Fruit fly (Drosophila melanogaster) whole organism, embryonic: ENCODE results near the gene foi.
A peak's percentile ranks its signal among the peaks of the same experiment; 100 is the strongest.

ENCODE experiments used
- Awh ChIP-seq: fragments of 200-800 bp; sonication (Bioruptor generic); IDR thresholded peaks from 2 replicates; pipeline ENCODE4, ENCODE4 v1.3.6; 2022; ENCODE audit warnings: missing biosample characterization, missing genetic modification characterization
- Blimp-1 ChIP-seq: fragments of 200-800 bp; sonication (Bioruptor generic); optimal IDR thresholded peaks from 3 replicates; lab custom pipeline; 2018; ENCODE audit warnings: missing biosample characterization, missing genetic modification characterization, mild to moderate bottlenecking, moderate library complexity, missing genetic modification reagents
- Bteb2 ChIP-seq: fragments of 200-800 bp; sonication (Bioruptor generic); optimal IDR thresholded peaks from 2 replicates; lab custom pipeline; 2016; ENCODE audit warnings: missing biosample characterization, missing genetic modification characterization
- CG10431 ChIP-seq: fragments of 200-800 bp; sonication (Bioruptor generic); optimal IDR thresholded peaks from 3 replicates; lab custom pipeline; 2018; ENCODE audit warnings: missing biosample characterization, mild to moderate bottlenecking, missing genetic modification characterization
- CG11085 ChIP-seq: fragments of 200-800 bp; sonication (Bioruptor generic); IDR thresholded peaks from 2 replicates; pipeline ENCODE4 v1.3.6; 2022; ENCODE audit warnings: missing biosample characterization, missing genetic modification characterization
- CG12219 ChIP-seq: fragments of 200-800 bp; sonication (Bioruptor generic); optimal IDR thresholded peaks from 3 replicates; lab custom pipeline; 2018; ENCODE audit warnings: missing biosample characterization, mild to moderate bottlenecking, missing genetic modification characterization
- CG13624 ChIP-seq: fragments of 200-800 bp; sonication (Bioruptor generic); optimal IDR thresholded peaks from 2 replicates; lab custom pipeline; 2016; ENCODE audit warnings: missing biosample characterization, missing genetic modification characterization
- CG15479 ChIP-seq: fragments of 200-800 bp; sonication (Bioruptor generic); optimal IDR thresholded peaks from 3 replicates; lab custom pipeline; 2019; ENCODE audit warnings: missing biosample characterization, mild to moderate bottlenecking, missing genetic modification characterization, moderate library complexity
- CG15514 ChIP-seq: fragments of 200-800 bp; sonication (Bioruptor generic); optimal IDR thresholded peaks from 3 replicates; lab custom pipeline; 2017; ENCODE audit warnings: missing biosample characterization, missing genetic modification characterization, mild to moderate bottlenecking, moderate library complexity, missing genetic modification reagents
- CG3163 ChIP-seq: fragments of 200-800 bp; sonication (Bioruptor generic); optimal IDR thresholded peaks from 3 replicates; lab custom pipeline; 2016; ENCODE audit warnings: missing biosample characterization, missing genetic modification characterization
- CG32532 ChIP-seq: fragments of 200-800 bp; sonication (Bioruptor generic); IDR thresholded peaks from 2 replicates; pipeline ENCODE4 v1.3.6; 2022; ENCODE audit warnings: missing biosample characterization, missing genetic modification characterization
- CG33213 ChIP-seq: fragments of 200-800 bp; sonication (Bioruptor generic); optimal IDR thresholded peaks from 3 replicates; lab custom pipeline; 2016; ENCODE audit warnings: missing biosample characterization, missing genetic modification characterization
- CG34376 ChIP-seq: fragments of 200-800 bp; sonication (Bioruptor generic); optimal IDR thresholded peaks from 2 replicates; lab custom pipeline; 2018; ENCODE audit warnings: missing biosample characterization, mild to moderate bottlenecking, missing genetic modification characterization
- CG3726 ChIP-seq: fragments of 200-800 bp; sonication (Bioruptor generic); IDR thresholded peaks from 3 replicates; pipeline ENCODE4, ENCODE4 v1.3.6; 2022; ENCODE audit warnings: missing biosample characterization, missing genetic modification characterization
- CG4328 ChIP-seq: fragments of 200-800 bp; sonication (Bioruptor generic); optimal IDR thresholded peaks from 3 replicates; lab custom pipeline; 2017; ENCODE audit warnings: missing biosample characterization, missing genetic modification reagents, missing genetic modification characterization
- CG7372 ChIP-seq: fragments of 200-800 bp; sonication (Bioruptor generic); IDR thresholded peaks from 2 replicates; pipeline ENCODE4 v1.3.6; 2022; ENCODE audit warnings: missing biosample characterization, missing genetic modification characterization
- CG7556 ChIP-seq: fragments of 200-800 bp; sonication (Bioruptor generic); optimal IDR thresholded peaks from 2 replicates; lab custom pipeline; 2017; ENCODE audit warnings: missing biosample characterization, mild to moderate bottlenecking, missing genetic modification characterization
- CG8281 ChIP-seq: fragments of 200-800 bp; sonication (Bioruptor generic); optimal IDR thresholded peaks from 2 replicates; lab custom pipeline; 2018; ENCODE audit warnings: missing biosample characterization, mild to moderate bottlenecking, missing genetic modification characterization, moderate library complexity
- CG8359 ChIP-seq: fragments of 200-800 bp; sonication (Bioruptor generic); optimal IDR thresholded peaks from 2 replicates; lab custom pipeline; 2017; ENCODE audit warnings: missing biosample characterization, mild to moderate bottlenecking, missing genetic modification characterization, borderline replicate concordance
- CrebB ChIP-seq: fragments of 200-800 bp; sonication (Bioruptor generic); optimal IDR thresholded peaks from 3 replicates; lab custom pipeline; 2018; ENCODE audit warnings: missing biosample characterization, mild to moderate bottlenecking, missing genetic modification characterization
- D19A ChIP-seq: fragments of 200-800 bp; optimal IDR thresholded peaks from 3 replicates; lab custom pipeline; 2019; ENCODE audit warnings: missing biosample characterization, mild to moderate bottlenecking, missing genetic modification characterization, moderate library complexity
- Fer1 ChIP-seq: fragments of 200-800 bp; sonication (Bioruptor generic); optimal IDR thresholded peaks from 2 replicates; lab custom pipeline; 2017; ENCODE audit warnings: missing biosample characterization, mild to moderate bottlenecking, missing genetic modification characterization
- Fer3 ChIP-seq: fragments of 200-800 bp; sonication (Bioruptor generic); optimal IDR thresholded peaks from 2 replicates; lab custom pipeline; 2018; ENCODE audit warnings: missing biosample characterization, mild to moderate bottlenecking, missing genetic modification characterization, moderate library complexity
- H2.0 ChIP-seq: fragments of 200-800 bp; sonication (Bioruptor generic); IDR thresholded peaks from 2 replicates; pipeline ENCODE4 v1.3.6; 2022; ENCODE audit warnings: missing biosample characterization, missing genetic modification characterization
- Lpt ChIP-seq: fragments of >200 bp; optimal IDR thresholded peaks from 2 replicates; lab custom pipeline; 2018; ENCODE audit warnings: missing biosample characterization, missing genetic modification characterization
- Myb ChIP-seq: fragments of 200-800 bp; sonication (Bioruptor generic); optimal IDR thresholded peaks from 2 replicates; lab custom pipeline; 2016; ENCODE audit warnings: missing biosample characterization, missing genetic modification characterization
- NfI ChIP-seq: fragments of 200-800 bp; sonication (Bioruptor generic); optimal IDR thresholded peaks from 3 replicates; lab custom pipeline; 2018; ENCODE audit warnings: missing biosample characterization, mild to moderate bottlenecking, missing genetic modification characterization, moderate library complexity
- Sry-δ ChIP-seq: fragments of 200-800 bp; sonication (Bioruptor generic); optimal IDR thresholded peaks from 2 replicates; lab custom pipeline; 2016; ENCODE audit warnings: missing biosample characterization, missing genetic modification characterization
- ac ChIP-seq: fragments of 200-800 bp; sonication (Bioruptor generic); optimal IDR thresholded peaks from 3 replicates; lab custom pipeline; 2017; ENCODE audit warnings: missing biosample characterization, mild to moderate bottlenecking, missing genetic modification characterization
- bowl ChIP-seq: fragments of 200-800 bp; sonication (Bioruptor generic); IDR thresholded peaks from 2 replicates; pipeline ENCODE4 v1.3.6; 2022; ENCODE audit warnings: missing biosample characterization, missing genetic modification characterization
- cas ChIP-seq: fragments of 200-800 bp; sonication (Bioruptor generic); IDR thresholded peaks from 2 replicates; pipeline ENCODE4 v1.3.6; 2022; ENCODE audit warnings: missing biosample characterization, missing genetic modification characterization
- dan ChIP-seq: fragments of 200-800 bp; sonication (Bioruptor generic); IDR thresholded peaks from 2 replicates; pipeline ENCODE4 v1.3.6; 2022; ENCODE audit warnings: missing biosample characterization, missing genetic modification characterization
- disco-r ChIP-seq: fragments of 200-800 bp; sonication (Bioruptor generic); optimal IDR thresholded peaks from 2 replicates; lab custom pipeline; 2016; ENCODE audit warnings: missing biosample characterization, missing genetic modification characterization
- en ChIP-seq: fragments of 200-800 bp; sonication (Bioruptor generic); optimal IDR thresholded peaks from 2 replicates; lab custom pipeline; 2016; ENCODE audit warnings: missing biosample characterization, missing genetic modification characterization
- fd96Cb ChIP-seq: fragments of 200-800 bp; sonication (Bioruptor generic); optimal IDR thresholded peaks from 2 replicates; lab custom pipeline; 2018; ENCODE audit warnings: missing biosample characterization, mild to moderate bottlenecking, missing genetic modification characterization, moderate library complexity
- hb ChIP-seq: fragments of 200-800 bp; sonication (Bioruptor generic); IDR thresholded peaks from 3 replicates; pipeline ENCODE4 v1.3.6; 2022; ENCODE audit warnings: missing biosample characterization, missing genetic modification characterization; ENCODE audit not compliant: partially characterized antibody
- ken ChIP-seq: fragments of 200-800 bp; sonication (Bioruptor generic); IDR thresholded peaks from 3 replicates; pipeline ENCODE4 v1.3.6; 2022; ENCODE audit warnings: missing biosample characterization, missing genetic modification characterization
- knrl ChIP-seq: fragments of 200-800 bp; sonication (Bioruptor generic); IDR thresholded peaks from 3 replicates; pipeline ENCODE4 v1.3.6; 2022; ENCODE audit warnings: missing biosample characterization, missing genetic modification characterization; ENCODE audit not compliant: partially characterized antibody
- mam ChIP-seq: fragments of 200-800 bp; sonication (Bioruptor generic); optimal IDR thresholded peaks from 3 replicates; lab custom pipeline; 2016; ENCODE audit warnings: missing biosample characterization, missing genetic modification characterization
- nerfin-2 ChIP-seq: fragments of 200-800 bp; sonication (Bioruptor generic); IDR thresholded peaks from 2 replicates; pipeline ENCODE4 v1.3.6; 2022; ENCODE audit warnings: missing biosample characterization, missing genetic modification characterization; ENCODE audit not compliant: partially characterized antibody
- pan ChIP-seq, 4 experiments: fragments of >200 bp in 3 of 4; fragments of 200-800 bp in 1 of 4; sonication (Bioruptor generic) in 1 of 4; optimal IDR thresholded peaks in 3 of 4; IDR thresholded peaks in 1 of 4; 2 replicates each; pipeline versions ENCODE4 v1.3.6 to Lab custom; 2017 to 2022; ENCODE audit warnings: missing biosample characterization in 2 of 4, missing genetic modification characterization in 2 of 4, mixed read lengths in 1 of 4
- pita ChIP-seq: fragments of 200-800 bp; sonication (Bioruptor generic); optimal IDR thresholded peaks from 2 replicates; lab custom pipeline; 2017; ENCODE audit warnings: missing biosample characterization, mild to moderate bottlenecking, missing genetic modification characterization
- schlank ChIP-seq: fragments of 200-800 bp; sonication (Bioruptor generic); optimal IDR thresholded peaks from 2 replicates; lab custom pipeline; 2018; ENCODE audit warnings: missing biosample characterization, mild to moderate bottlenecking, missing genetic modification characterization
- sim ChIP-seq: fragments of 200-800 bp; sonication (Bioruptor generic); IDR thresholded peaks from 2 replicates; pipeline ENCODE4 v1.3.6; 2022; ENCODE audit warnings: missing biosample characterization, missing genetic modification characterization
- slbo ChIP-seq: fragments of 200-800 bp; sonication (Bioruptor generic); IDR thresholded peaks from 2 replicates; pipeline ENCODE4 v1.3.6; 2022; ENCODE audit warnings: missing biosample characterization, missing genetic modification characterization
- toy ChIP-seq: fragments of 200-800 bp; sonication (Bioruptor generic); IDR thresholded peaks from 2 replicates; pipeline ENCODE4 v1.3.6; 2022; ENCODE audit warnings: missing biosample characterization, missing genetic modification characterization
- trh ChIP-seq: fragments of 200-800 bp; sonication (Bioruptor generic); optimal IDR thresholded peaks from 2 replicates; lab custom pipeline; 2016; ENCODE audit warnings: missing biosample characterization, missing genetic modification characterization
- vvl ChIP-seq: fragments of 200-800 bp; sonication (Bioruptor generic); IDR thresholded peaks from 2 replicates; pipeline ENCODE4 v1.3.6; 2022; ENCODE audit warnings: missing biosample characterization, missing genetic modification characterization
- wdn ChIP-seq: fragments of 200-800 bp; sonication (Bioruptor generic); IDR thresholded peaks from 2 replicates; pipeline ENCODE4 v1.3.6; 2022; ENCODE audit warnings: missing biosample characterization, missing genetic modification characterization

foi gene

dm6 chr3L:8549183-8549890 is 24.3 kb downstream of the foi start (continued):
- TF ChIP-seq CG15514 (peak; percentile 7), CG7372 (GFP tag; lab: Robert Waterston, UW) (no peak), schlank (tag; lab: Kevin White, UChicago) (no peak), CG15479 (GFP tag; lab: Kevin White, UChicago) (no peak), Fer1 (GFP tag; lab: Kevin White, UChicago) (peak; percentile 29), Fer3 (tag; lab: Kevin White, UChicago) (peak; percentile 32), nerfin-2 (no peak), ac (GFP tag; lab: Kevin White, UChicago) (no peak), hb (GFP tag; lab: Robert Waterston, UW) (no peak), CG3726 (no peak), CG11085 (no peak), CG8359 (GFP tag; lab: Kevin White, UChicago) (no peak), Sry-δ (GFP tag; lab: Kevin White, UChicago) (peak; percentile 20), dan (GFP tag; lab: Robert Waterston, UW) (no peak), fd96Cb (tag; lab: Kevin White, UChicago) (peak; percentile 53), trh (GFP tag; lab: Kevin White, UChicago) (no peak), en (GFP tag; lab: Kevin White, UChicago) (no peak), wdn (GFP tag; lab: Robert Waterston, UW) (no peak), CG4328 (GFP tag; lab: Kevin White, UChicago) (peak; percentile 44), CG10431 (GFP tag; lab: Kevin White, UChicago) (peak; percentile 70), CG32532 (GFP tag; lab: Robert Waterston, UW) (no peak), slbo (no peak), Awh (GFP tag; lab: Robert Waterston, UW) (no peak), Lpt (GFP tag; lab: Kevin White, UChicago) (no peak), CrebB (tag; lab: Kevin White, UChicago) (peak; percentile 2), ken (GFP tag; lab: Robert Waterston, UW) (no peak), D19A (tag; lab: Kevin White, UChicago) (peak; percentile 56), toy (no peak), CG8281 (tag; lab: Kevin White, UChicago) (peak; percentile 14), Blimp-1 (peak; percentile 73), disco-r (GFP tag; lab: Kevin White, UChicago) (peak; percentile 24), bowl (GFP tag; lab: Robert Waterston, UW) (no peak), CG13624 (GFP tag; lab: Kevin White, UChicago) (peak; percentile 3), pita (no peak), Bteb2 (GFP tag; lab: Kevin White, UChicago) (no peak), NfI (GFP tag; lab: Kevin White, UChicago) (peak; percentile 18), CG33213 (GFP tag; lab: Kevin White, UChicago) (peak; percentile 5), pan (optimal IDR thresholded peaks at IDR 0.05; lab: Kevin White, UChicago) (no peak), pan (GFP tag; optimal IDR thresholded peaks at IDR 0.05 in 1 of 2, IDR thresholded peaks at IDR 0.05 in 1 of 2) (peak in 1 of 2 experiments; percentile 38), CG3163 (GFP tag; lab: Kevin White, UChicago) (peak; percentile 8), mam (GFP tag; lab: Kevin White, UChicago) (peak; percentile 31), CG34376 (GFP tag; lab: Kevin White, UChicago) (no peak), CG12219 (GFP tag; lab: Kevin White, UChicago) (peak; percentile 35), CG7556 (peak; percentile 23), vvl (GFP tag; lab: Robert Waterston, UW) (peak; percentile 49; the same call in 1 of the 2 replicates), knrl (GFP tag; lab: Robert Waterston, UW) (no peak), sim (GFP tag; lab: Robert Waterston, UW) (peak; percentile 37; the same call in 1 of the 2 replicates), Myb (GFP tag; lab: Kevin White, UChicago) (no peak), cas (GFP tag; lab: Robert Waterston, UW) (no peak), H2.0 (no peak)
